Fruit fly (Drosophila melanogaster) whole organism, prepupa: ENCODE measurements around the gene awd.

Source experiments
- Blimp-1 ChIP-seq: fragments of 200-800 bp; sonication (Bioruptor generic); optimal IDR thresholded peaks from 3 replicates; lab custom pipeline; 2017; ENCODE audit warnings: missing biosample characterization, missing genetic modification characterization, mild to moderate bottlenecking, moderate library complexity, missing genetic modification reagents
- CG10631 ChIP-seq: fragments of 200-800 bp; sonication (Bioruptor generic); optimal IDR thresholded peaks from 2 replicates; lab custom pipeline; 2016; ENCODE audit warnings: missing biosample characterization, missing genetic modification characterization
- CG10669 ChIP-seq: fragments of 200-800 bp; sonication (Bioruptor generic); optimal IDR thresholded peaks from 3 replicates; lab custom pipeline; 2018; ENCODE audit warnings: missing biosample characterization, mild to moderate bottlenecking, missing genetic modification characterization, moderate library complexity
- CG11762 ChIP-seq: fragments of 200-800 bp; sonication (Bioruptor generic); optimal IDR thresholded peaks from 3 replicates; lab custom pipeline; 2016; ENCODE audit warnings: missing biosample characterization, missing genetic modification characterization; ENCODE audit not compliant: insufficient read depth
- CG11902 ChIP-seq: fragments of 200-800 bp; sonication (Bioruptor generic); optimal IDR thresholded peaks from 3 replicates; lab custom pipeline; 2016; ENCODE audit warnings: missing biosample characterization, missing genetic modification characterization
- CG1621 ChIP-seq: fragments of 200-800 bp; sonication (Bioruptor generic); optimal IDR thresholded peaks from 3 replicates; lab custom pipeline; 2018; ENCODE audit warnings: missing biosample characterization, mild to moderate bottlenecking, missing genetic modification characterization
- CG16779 ChIP-seq: fragments of 200-800 bp; sonication (Bioruptor generic); optimal IDR thresholded peaks from 3 replicates; lab custom pipeline; 2017; ENCODE audit warnings: missing biosample characterization, mild to moderate bottlenecking, missing genetic modification characterization
- CG3032 ChIP-seq: fragments of 200-800 bp; optimal IDR thresholded peaks from 2 replicates; lab custom pipeline; 2019; ENCODE audit warnings: missing biosample characterization, mild to moderate bottlenecking, missing genetic modification characterization, moderate library complexity
- CG31627 ChIP-seq: fragments of 200-800 bp; sonication (Bioruptor generic); optimal IDR thresholded peaks from 3 replicates; lab custom pipeline; 2016; ENCODE audit warnings: missing biosample characterization, missing genetic modification characterization
- CG34406 ChIP-seq: fragments of 200-800 bp; sonication (Bioruptor generic); optimal IDR thresholded peaks from 3 replicates; lab custom pipeline; 2016; ENCODE audit warnings: missing biosample characterization, missing genetic modification characterization
- CG3919 ChIP-seq: fragments of 200-800 bp; sonication (Bioruptor generic); optimal IDR thresholded peaks from 3 replicates; lab custom pipeline; 2016; ENCODE audit warnings: missing biosample characterization, missing genetic modification characterization
- CG4318 ChIP-seq: fragments of 200-800 bp; sonication (Bioruptor generic); optimal IDR thresholded peaks from 3 replicates; lab custom pipeline; 2017; ENCODE audit warnings: missing biosample characterization, mild to moderate bottlenecking, missing genetic modification characterization
- CG6163 ChIP-seq: fragments of 200-800 bp; sonication (Bioruptor generic); IDR thresholded peaks from 3 replicates; pipeline ENCODE4 v1.3.6; 2022; ENCODE audit warnings: missing biosample characterization, missing genetic modification characterization
- CG6276 ChIP-seq: fragments of 200-800 bp; sonication (Bioruptor generic); optimal IDR thresholded peaks from 2 replicates; lab custom pipeline; 2017; ENCODE audit warnings: missing biosample characterization, mild to moderate bottlenecking, missing genetic modification characterization
- CG6792 ChIP-seq: fragments of 200-800 bp; sonication (Bioruptor generic); optimal IDR thresholded peaks from 3 replicates; lab custom pipeline; 2016; ENCODE audit warnings: missing biosample characterization, missing genetic modification characterization
- CG6808 ChIP-seq: fragments of 200-800 bp; sonication (Bioruptor generic); optimal IDR thresholded peaks from 3 replicates; lab custom pipeline; 2017; ENCODE audit warnings: missing biosample characterization, missing genetic modification characterization, mild to moderate bottlenecking, moderate library complexity, missing genetic modification reagents
- CG6854 ChIP-seq: fragments of 200-800 bp; sonication (Bioruptor generic); optimal IDR thresholded peaks from 2 replicates; lab custom pipeline; 2017; ENCODE audit warnings: missing biosample characterization, mild to moderate bottlenecking, missing genetic modification characterization
- CG7368 ChIP-seq: fragments of 200-800 bp; sonication (Bioruptor generic); optimal IDR thresholded peaks from 3 replicates; lab custom pipeline; 2016; ENCODE audit warnings: missing biosample characterization, missing genetic modification characterization
- CG8119 ChIP-seq: fragments of 200-800 bp; sonication (Bioruptor generic); IDR thresholded peaks from 3 replicates; pipeline ENCODE4 v1.3.6; 2022; ENCODE audit warnings: missing biosample characterization, missing genetic modification characterization
- CG8319 ChIP-seq: fragments of 200-800 bp; sonication (Bioruptor generic); optimal IDR thresholded peaks from 3 replicates; lab custom pipeline; 2016; ENCODE audit warnings: missing biosample characterization, missing genetic modification characterization
- CG8632 ChIP-seq: fragments of 200-800 bp; sonication (Bioruptor generic); optimal IDR thresholded peaks from 3 replicates; lab custom pipeline; 2016; ENCODE audit warnings: missing biosample characterization, missing genetic modification characterization
- CG9139 ChIP-seq: fragments of 200-800 bp; sonication (Bioruptor generic); optimal IDR thresholded peaks from 3 replicates; lab custom pipeline; 2017; ENCODE audit warnings: missing biosample characterization, mild to moderate bottlenecking, missing genetic modification characterization
- Eip75B ChIP-seq: fragments of 200-800 bp; sonication (Bioruptor generic); optimal IDR thresholded peaks from 3 replicates; lab custom pipeline; 2016; ENCODE audit warnings: missing biosample characterization, missing genetic modification characterization
- Eip78C ChIP-seq: fragments of 200-800 bp; sonication (Bioruptor generic); peaks from one replicate; lab custom pipeline; 2016; ENCODE audit warnings: missing biosample characterization, missing genetic modification characterization
- Ets21C ChIP-seq: fragments of 200-800 bp; sonication (Bioruptor generic); optimal IDR thresholded peaks from 3 replicates; lab custom pipeline; 2016; ENCODE audit warnings: missing biosample characterization, missing genetic modification characterization
- Ets96B ChIP-seq: fragments of 200-800 bp; optimal IDR thresholded peaks from 2 replicates; lab custom pipeline; 2019; ENCODE audit warnings: missing biosample characterization, mild to moderate bottlenecking, missing genetic modification characterization, moderate library complexity
- Gug ChIP-seq: fragments of 200-800 bp; sonication (Bioruptor generic); IDR thresholded peaks from 2 replicates; pipeline ENCODE4 v1.3.6; 2022; ENCODE audit warnings: missing biosample characterization, missing genetic modification characterization
- Hr38 ChIP-seq: sonication (Bioruptor generic); optimal IDR thresholded peaks from 2 replicates; lab custom pipeline; 2016; ENCODE audit warnings: missing biosample characterization, missing genetic modification characterization
- Hr39 ChIP-seq: fragments of 200-800 bp; sonication (Bioruptor generic); optimal IDR thresholded peaks from 2 replicates; lab custom pipeline; 2016; ENCODE audit warnings: missing biosample characterization, missing genetic modification characterization
- Hr4 ChIP-seq: fragments of 200-800 bp; sonication (Bioruptor generic); optimal IDR thresholded peaks from 3 replicates; lab custom pipeline; 2016; ENCODE audit warnings: missing biosample characterization, missing genetic modification characterization
- Lpt ChIP-seq: fragments of 200-800 bp; sonication (Bioruptor generic); optimal IDR thresholded peaks from 3 replicates; lab custom pipeline; 2016; ENCODE audit warnings: missing biosample characterization, missing genetic modification characterization
- Met ChIP-seq: fragments of 200-800 bp; sonication (Bioruptor generic); optimal IDR thresholded peaks from 3 replicates; lab custom pipeline; 2016; ENCODE audit warnings: missing biosample characterization, missing genetic modification characterization
- OdsH ChIP-seq: fragments of 200-800 bp; sonication (Bioruptor generic); optimal IDR thresholded peaks from 3 replicates; lab custom pipeline; 2016; ENCODE audit warnings: missing biosample characterization, missing genetic modification characterization
- Smox ChIP-seq: fragments of 200-800 bp; sonication (Bioruptor generic); optimal IDR thresholded peaks from 3 replicates; lab custom pipeline; 2016; ENCODE audit warnings: missing biosample characterization, missing genetic modification characterization
- Sox15 ChIP-seq: fragments of 200-800 bp; sonication (Bioruptor generic); optimal IDR thresholded peaks from 3 replicates; lab custom pipeline; 2016; ENCODE audit warnings: missing biosample characterization, missing genetic modification characterization
- acj6 ChIP-seq: fragments of 200-800 bp; sonication (Bioruptor generic); optimal IDR thresholded peaks from 3 replicates; lab custom pipeline; 2016; ENCODE audit warnings: missing biosample characterization, missing genetic modification characterization
- cyc ChIP-seq: fragments of 200-800 bp; sonication (Bioruptor generic); optimal IDR thresholded peaks from 3 replicates; lab custom pipeline; 2016; ENCODE audit warnings: missing biosample characterization, missing genetic modification characterization
- dac ChIP-seq: fragments of 200-800 bp; sonication (Bioruptor generic); optimal IDR thresholded peaks from 2 replicates; lab custom pipeline; 2017; ENCODE audit warnings: missing biosample characterization, mild to moderate bottlenecking, missing genetic modification characterization
- dsx ChIP-seq: fragments of 200-800 bp; optimal IDR thresholded peaks from 3 replicates; lab custom pipeline; 2019; ENCODE audit warnings: missing biosample characterization, mild to moderate bottlenecking, missing genetic modification characterization, moderate library complexity; ENCODE audit not compliant: poor library complexity, severe bottlenecking
- eg ChIP-seq: fragments of 200-800 bp; sonication (Bioruptor generic); IDR thresholded peaks from 3 replicates; pipeline ENCODE4 v1.3.6; 2022; ENCODE audit warnings: missing biosample characterization, missing genetic modification characterization
- esn ChIP-seq: fragments of 200-800 bp; sonication (Bioruptor generic); optimal IDR thresholded peaks from 2 replicates; lab custom pipeline; 2016; ENCODE audit warnings: missing biosample characterization, mild to moderate bottlenecking, missing genetic modification characterization, moderate library complexity
- fd59A ChIP-seq: fragments of 200-800 bp; sonication (Bioruptor generic); optimal IDR thresholded peaks from 2 replicates; lab custom pipeline; 2017; ENCODE audit warnings: missing biosample characterization, mild to moderate bottlenecking, missing genetic modification characterization, missing genetic modification reagents
- fd85E ChIP-seq: fragments of 200-800 bp; sonication (Bioruptor generic); optimal IDR thresholded peaks from 3 replicates; lab custom pipeline; 2016; ENCODE audit warnings: missing biosample characterization, missing genetic modification characterization
- lz ChIP-seq: fragments of 200-800 bp; sonication (Bioruptor generic); optimal IDR thresholded peaks from 3 replicates; lab custom pipeline; 2016; ENCODE audit warnings: missing biosample characterization, missing genetic modification characterization
- net ChIP-seq: fragments of 200-800 bp; sonication (Bioruptor generic); optimal IDR thresholded peaks from 3 replicates; lab custom pipeline; 2016; ENCODE audit warnings: missing biosample characterization, missing genetic modification characterization
- pdm3 ChIP-seq: fragments of 200-800 bp; sonication (Bioruptor generic); optimal IDR thresholded peaks from 3 replicates; lab custom pipeline; 2016; ENCODE audit warnings: missing biosample characterization, missing genetic modification characterization
- salr ChIP-seq, 2 experiments: fragments of 200-800 bp; sonication (Bioruptor generic); optimal IDR thresholded peaks; 3 replicates each; lab custom pipeline; 2016 to 2018; ENCODE audit warnings: missing biosample characterization in 2 of 2, missing genetic modification characterization in 2 of 2, mild to moderate bottlenecking in 1 of 2
- spab ChIP-seq: fragments of 200-800 bp; sonication (Bioruptor generic); optimal IDR thresholded peaks from 2 replicates; lab custom pipeline; 2017; ENCODE audit warnings: missing biosample characterization, mild to moderate bottlenecking, missing genetic modification characterization, missing genetic modification reagents
- ss ChIP-seq, 2 experiments: fragments of 200-800 bp; sonication (Bioruptor generic); optimal IDR thresholded peaks; 2 replicates in 1 of 2; 3 replicates in 1 of 2; lab custom pipeline; 2017 to 2018; ENCODE audit warnings: mild to moderate bottlenecking in 2 of 2, missing biosample characterization in 2 of 2, missing genetic modification characterization in 2 of 2, moderate library complexity in 1 of 2
- topi ChIP-seq: fragments of 200-800 bp; sonication (Bioruptor generic); optimal IDR thresholded peaks from 3 replicates; lab custom pipeline; 2016; ENCODE audit warnings: missing biosample characterization, missing genetic modification characterization
- vri ChIP-seq: fragments of 200-800 bp; sonication (Bioruptor generic); optimal IDR thresholded peaks from 3 replicates; lab custom pipeline; 2016; ENCODE audit warnings: missing biosample characterization, mild to moderate bottlenecking, missing genetic modification characterization

awd gene

DNA sequence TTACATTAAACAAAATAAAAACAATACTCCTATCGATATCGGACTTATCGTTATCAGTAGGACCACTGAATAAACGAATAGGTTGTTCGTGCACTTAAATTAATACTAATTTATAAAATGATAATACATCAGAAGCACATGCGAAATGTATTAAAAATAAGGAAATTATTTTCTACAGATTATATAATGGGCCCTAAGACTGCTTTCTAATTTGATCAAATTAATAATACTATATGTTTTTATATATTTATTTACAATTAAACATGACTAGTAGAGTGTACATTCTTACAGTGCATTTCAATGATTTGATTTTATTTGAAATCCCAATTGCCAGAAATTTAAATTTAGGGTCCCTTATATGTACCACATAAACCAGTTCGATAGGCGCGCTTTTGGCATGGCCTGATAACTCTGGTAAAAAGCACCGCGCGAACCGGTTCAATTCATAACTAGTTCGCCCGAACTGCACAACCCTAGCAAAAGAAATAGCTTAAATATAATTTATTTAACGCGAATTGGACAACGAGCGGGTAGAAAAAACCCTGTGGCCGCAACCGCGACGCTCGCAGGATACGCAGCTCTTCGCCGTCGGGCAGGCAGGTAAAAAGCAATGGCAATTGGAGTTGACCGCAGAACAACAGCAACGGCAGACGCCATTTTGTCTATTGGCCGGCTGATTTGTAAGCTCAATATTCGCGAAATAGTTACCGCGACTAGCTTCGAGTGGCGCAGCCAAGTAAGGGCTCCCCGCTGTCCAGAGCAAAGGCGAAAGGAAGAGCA is 30.9 kb upstream of the awd start, which contains the start of the genes CG2126 and faf:
TSS of gene CG2126 (minus strand) at position 70 of the 780 bp plus-strand sequence.
TSS of gene faf (plus strand) at position 438 of the 780 bp plus-strand sequence.
- TF ChIP-seq fd85E (GFP tag; lab: Kevin White, UChicago) (no peak), Met (GFP tag; lab: Kevin White, UChicago) (no peak), topi (GFP tag; lab: Kevin White, UChicago) (no peak), dsx (GFP tag; lab: Kevin White, UChicago) (no peak), CG10669 (GFP tag; lab: Kevin White, UChicago) (no peak), acj6 (peak; percentile 68), CG6163 (peak; percentile 64; the same call in 2 of the 3 replicates), Hr38 (GFP tag; lab: Kevin White, UChicago) (no peak), net (peak; percentile 64), CG16779 (tag; lab: Kevin White, UChicago) (no peak), lz (peak; percentile 60), CG6808 (GFP tag; lab: Kevin White, UChicago) (no peak), CG10631 (GFP tag; lab: Kevin White, UChicago) (no peak), CG6276 (GFP tag; lab: Kevin White, UChicago) (no peak), Ets96B (peak; percentile 66), esn (GFP tag; lab: Kevin White, UChicago) (peak; percentile 68), CG8319 (GFP tag; lab: Kevin White, UChicago) (no peak), Blimp-1 (GFP tag; lab: Kevin White, UChicago) (peak; percentile 42), vri (peak; percentile 5), Gug (peak; percentile 63), CG9139 (GFP tag; lab: Kevin White, UChicago) (no peak), Hr39 (GFP tag; lab: Kevin White, UChicago) (no peak), OdsH (GFP tag; lab: Kevin White, UChicago) (no peak), Eip75B (no peak), Sox15 (GFP tag; lab: Kevin White, UChicago) (peak; percentile 55), Ets21C (no peak), ss (GFP tag; optimal IDR thresholded peaks at IDR 0.05; lab: Kevin White, UChicago) (no peak), CG4318 (GFP tag; lab: Kevin White, UChicago) (no peak), CG3919 (GFP tag; lab: Kevin White, UChicago) (no peak), CG11902 (GFP tag; lab: Kevin White, UChicago) (no peak), Lpt (GFP tag; lab: Kevin White, UChicago) (peak; percentile 42), dac (GFP tag; lab: Kevin White, UChicago) (no peak), CG7368 (GFP tag; lab: Kevin White, UChicago) (no peak), CG31627 (GFP tag; lab: Kevin White, UChicago) (no peak), Eip78C (GFP tag; lab: Kevin White, UChicago) (no peak), salr (GFP tag; optimal IDR thresholded peaks at IDR 0.05; lab: Kevin White, UChicago) (no peak), CG6854 (no peak), spab (no peak), fd59A (GFP tag; lab: Kevin White, UChicago) (no peak), CG34406 (GFP tag; lab: Kevin White, UChicago) (peak; percentile 56), Hr4 (no peak), cyc (GFP tag; lab: Kevin White, UChicago) (no peak), CG8119 (GFP tag; lab: Robert Waterston, UW) (peak; percentile 72; the same call in 1 of the 3 replicates), CG6792 (GFP tag; lab: Kevin White, UChicago) (peak; percentile 53), pdm3 (GFP tag; lab: Kevin White, UChicago) (no peak), Smox (GFP tag; lab: Kevin White, UChicago) (no peak), CG11762 (GFP tag; lab: Kevin White, UChicago) (peak; percentile 39), eg (peak; percentile 75), CG1621 (no peak), CG3032 (tag; lab: Kevin White, UChicago) (peak; percentile 72), CG8632 (peak; percentile 70)
